Fruit fly (Drosophila melanogaster): ENCODE results near the gene CG18628.

Gene CG18628

DNA sequence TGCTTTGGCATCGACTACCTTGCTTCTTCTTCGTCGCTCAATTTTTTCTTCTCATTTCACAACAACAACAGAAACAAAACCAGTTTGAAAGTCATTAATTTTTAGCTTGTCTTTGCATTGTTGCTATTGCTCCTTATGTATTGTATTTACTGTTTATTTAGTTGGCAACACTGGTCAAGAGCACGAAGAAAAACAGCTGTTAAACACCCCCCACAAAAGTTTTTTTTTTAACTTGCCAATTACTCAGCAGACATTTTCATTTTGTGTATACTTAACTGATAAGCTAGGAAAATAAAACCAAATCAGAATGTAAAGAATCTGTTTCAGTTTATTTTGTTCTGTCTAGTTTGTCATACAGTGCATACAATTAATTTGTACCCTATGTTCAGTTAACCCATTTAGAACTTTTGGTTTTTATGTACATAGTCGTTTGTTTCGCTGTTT is 40.2 kb downstream of the CG18628 start (continued):
- TF ChIP-seq CG14710 (tag; optimal IDR thresholded peaks at IDR 0.05): peak; percentile 36
- peak; percentile 19 for TF ChIP-seq CG10274 (GFP tag; optimal IDR thresholded peaks at IDR 0.05)
- TF ChIP-seq CG18011 (GFP tag; optimal IDR thresholded peaks at IDR 0.05): peak; percentile 36
- no peak for TF ChIP-seq mirr (GFP tag; optimal IDR thresholded peaks at IDR 0.05)
- peak; percentile 18 for TF ChIP-seq unpg (GFP tag; optimal IDR thresholded peaks at IDR 0.05)
- peak; percentile 21 for TF ChIP-seq B-H2 (GFP tag; optimal IDR thresholded peaks at IDR 0.05)
- peak; percentile 32 for TF ChIP-seq CG17568 (GFP tag; optimal IDR thresholded peaks at IDR 0.05)
- peak; percentile 18 for TF ChIP-seq mam (GFP tag; optimal IDR thresholded peaks at IDR 0.05)
- no peak for TF ChIP-seq NFAT (GFP tag; IDR thresholded peaks at IDR 0.05)
- no peak for TF ChIP-seq disco-r (GFP tag; optimal IDR thresholded peaks at IDR 0.05)
- TF ChIP-seq row (GFP tag; IDR thresholded peaks at IDR 0.05): 0 out of 3 replicates have a peak, but pooled peaks have one; percentile 13
- peak; percentile 8 to 33 for TF ChIP-seq dpn (GFP tag; optimal IDR thresholded peaks at IDR 0.05)
- TF ChIP-seq Hmr (GFP tag; optimal IDR thresholded peaks at IDR 0.05): peak; percentile 55
- no peak for TF ChIP-seq CG31388 (GFP tag; optimal IDR thresholded peaks at IDR 0.05)
- no peak for TF ChIP-seq CG9215 (GFP tag; IDR thresholded peaks at IDR 0.05)
- TF ChIP-seq CG7556 (GFP tag; optimal IDR thresholded peaks at IDR 0.05): peak; percentile 35

DNA sequence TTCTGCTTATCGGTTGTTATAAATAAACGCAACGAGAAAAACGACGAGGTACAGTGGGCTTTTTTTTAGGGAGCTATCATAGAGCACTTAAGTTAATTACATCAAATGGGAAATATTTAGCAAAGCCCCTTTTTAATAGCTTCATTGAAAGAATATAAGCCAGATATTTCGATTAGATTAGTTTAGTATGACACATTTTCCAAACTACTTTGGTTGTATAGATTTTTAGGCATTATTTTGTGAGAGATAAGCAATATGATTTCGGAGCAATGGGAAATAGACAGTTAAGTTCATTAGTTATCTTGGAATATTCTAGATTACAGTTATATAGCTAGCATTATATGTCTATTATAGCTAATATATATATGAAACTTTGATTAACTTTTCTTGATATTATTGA is 40.6 kb downstream of the CG18628 start:
- TF ChIP-seq CG42726 (GFP tag; IDR thresholded peaks at IDR 0.05; ENCODE audit: partially characterized antibody): no peak
- no peak for TF ChIP-seq CG4854 (GFP tag; optimal IDR thresholded peaks at IDR 0.05)
- TF ChIP-seq exex (tag; optimal IDR thresholded peaks at IDR 0.05): peak; percentile 89
- no peak for TF ChIP-seq Dip2 (GFP tag; IDR thresholded peaks at IDR 0.05)
- no peak for TF ChIP-seq Vsx1 (GFP tag; optimal IDR thresholded peaks at IDR 0.05)

DNA sequence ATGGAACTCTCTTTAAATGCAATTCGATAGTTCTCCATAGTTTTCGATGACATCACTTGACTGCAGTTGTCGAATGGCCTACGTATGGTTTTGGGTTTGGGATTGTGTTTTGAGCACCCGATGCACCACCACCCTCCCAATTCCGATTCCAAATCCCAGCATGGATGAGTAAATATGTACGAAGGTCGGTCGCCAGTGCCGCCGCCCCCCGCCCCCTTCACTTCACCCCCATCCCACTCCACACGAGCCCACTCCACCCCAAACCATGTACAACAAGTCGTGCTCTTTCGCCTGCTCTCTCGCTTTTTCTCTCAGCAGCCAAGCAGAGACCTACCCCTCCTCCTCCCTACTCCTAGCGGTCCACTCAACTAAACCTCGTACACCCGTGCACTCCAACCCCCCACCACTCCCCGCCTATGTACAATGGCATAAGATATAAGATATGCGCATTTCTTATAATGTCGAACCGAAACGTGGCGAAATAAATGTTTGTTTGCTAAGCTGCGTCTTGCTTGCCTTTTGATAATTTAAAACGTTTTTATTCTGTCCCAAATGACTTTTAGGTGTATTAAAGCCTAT is 41.3 kb downstream of the CG18628 start:
- TF ChIP-seq H2.0 (GFP tag; IDR thresholded peaks at IDR 0.05): peak; percentile 10; the same call in 1 of the 2 replicates
- TF ChIP-seq CG1647 (GFP tag; optimal IDR thresholded peaks at IDR 0.05): no peak
- no peak for TF ChIP-seq Jarid2 (GFP tag; optimal IDR thresholded peaks at IDR 0.05)
- TF ChIP-seq Atf-2 (GFP tag; optimal IDR thresholded peaks at IDR 0.05): no peak
- peak; percentile 18; the same call in 1 of the 2 replicates for TF ChIP-seq MBD-R2 (GFP tag; IDR thresholded peaks at IDR 0.05)
- no peak for TF ChIP-seq wor (GFP tag; IDR thresholded peaks at IDR 0.05)
- 0 out of 2 replicates have a peak, but pooled peaks have one; percentile 9 for TF ChIP-seq CG10366 (GFP tag; IDR thresholded peaks at IDR 0.05)
- peak; percentile 19 for TF ChIP-seq yki (optimal IDR thresholded peaks at IDR 0.05)
- TF ChIP-seq CG32772 (GFP tag; IDR thresholded peaks at IDR 0.05): 0 out of 2 replicates have a peak, but pooled peaks have one; percentile 15
- TF ChIP-seq onecut (GFP tag; IDR thresholded peaks at IDR 0.05): peak; percentile 15
- TF ChIP-seq kni (GFP tag; optimal IDR thresholded peaks at IDR 0.05): peak; percentile 56
- TF ChIP-seq CTCF (GFP tag; optimal IDR thresholded peaks at IDR 0.05): no peak
- TF ChIP-seq dysf (GFP tag; IDR thresholded peaks at IDR 0.05): no peak
- no peak for TF ChIP-seq shn (GFP tag; optimal IDR thresholded peaks at IDR 0.05)
- no peak for TF ChIP-seq aop (GFP tag; IDR thresholded peaks at IDR 0.05)
- no peak for TF ChIP-seq hth (optimal IDR thresholded peaks at IDR 0.05)
- no peak for TF ChIP-seq gsb (GFP tag; IDR thresholded peaks at IDR 0.05)
- no peak for TF ChIP-seq NfI (GFP tag; optimal IDR thresholded peaks at IDR 0.05)
- peak; percentile 73 for TF ChIP-seq vvl (GFP tag; IDR thresholded peaks at IDR 0.05)
- TF ChIP-seq Taf1 (GFP tag; IDR thresholded peaks at IDR 0.05): peak; percentile 5; the same call in 1 of the 2 replicates
- no peak for TF ChIP-seq CG9609 (GFP tag; optimal IDR thresholded peaks at IDR 0.05)
- peak; percentile 12 for TF ChIP-seq CG1832 (GFP tag; optimal IDR thresholded peaks at IDR 0.05)
- no peak for TF ChIP-seq CG8944 (GFP tag; optimal IDR thresholded peaks at IDR 0.05)
- no peak for TF ChIP-seq ranshi (GFP tag; IDR thresholded peaks at IDR 0.05)
- TF ChIP-seq sob (GFP tag; IDR thresholded peaks at IDR 0.05): peak; percentile 39
- no peak for TF ChIP-seq pan (optimal IDR thresholded peaks at IDR 0.05)
- TF ChIP-seq pan (GFP tag; optimal IDR thresholded peaks at IDR 0.05 in 1 of 2, IDR thresholded peaks at IDR 0.05 in 1 of 2): peak in 1 of 2 experiments; percentile 15
- TF ChIP-seq Atf3 (GFP tag; optimal IDR thresholded peaks at IDR 0.05): no peak
- no peak for TF ChIP-seq seq (GFP tag; IDR thresholded peaks at IDR 0.05)
- peak; percentile 31; the same call in 1 of the 3 replicates for TF ChIP-seq row (GFP tag; IDR thresholded peaks at IDR 0.05)
